Worm (Caenorhabditis elegans) whole organism, L4 larva: Measurements from ENCODE around the gene F44E7.9.
A peak's percentile ranks its signal among the peaks of the same experiment; 100 is the strongest.

ENCODE experiments used
- D1046.2 ChIP-seq: fragments of 200-800 bp; sonication (Bioruptor generic); IDR thresholded peaks from 2 replicates; pipeline ENCODE4 v1.3.6; 2022; ENCODE audit warnings: missing genetic modification characterization, missing compliant biosample characterization
- F10B5.3 ChIP-seq: sonication (generic microtip); optimal IDR thresholded peaks from 2 replicates; lab custom pipeline; 2016; ENCODE audit warnings: mild to moderate bottlenecking, missing genetic modification characterization, missing compliant biosample characterization
- F26F4.8 ChIP-seq: fragments of 200-800 bp; sonication (Bioruptor generic); conservative IDR thresholded peaks from 2 replicates; pipeline ENCODE4 v1.3.6; 2022; ENCODE audit warnings: missing genetic modification characterization, missing compliant biosample characterization
- F37D6.2 ChIP-seq: sonication (generic microtip); optimal IDR thresholded peaks from 2 replicates; lab custom pipeline; 2016; ENCODE audit warnings: mild to moderate bottlenecking, missing genetic modification characterization, missing compliant biosample characterization
- Y48G9A.11 ChIP-seq: fragments of 200-800 bp; sonication (Bioruptor generic); IDR thresholded peaks from 2 replicates; pipeline ENCODE4 v1.3.6; 2022; ENCODE audit warnings: missing genetic modification reagents, missing genetic modification characterization, missing compliant biosample characterization
- aha-1 ChIP-seq: fragments of 150-350 bp; peaks from one replicate; lab custom pipeline; 2014; ENCODE audit warnings: missing biosample characterization, missing genetic modification characterization
- aly-2 ChIP-seq: sonication (generic microtip); optimal IDR thresholded peaks from 2 replicates; lab custom pipeline; 2018; ENCODE audit warnings: missing biosample characterization, missing genetic modification characterization
- ama-1 ChIP-seq: fragments of 150-350 bp; optimal IDR thresholded peaks from 2 replicates; lab custom pipeline; 2014; ENCODE audit warnings: inconsistent platforms, mixed read lengths
- arid-1 ChIP-seq: fragments of 200-800 bp; sonication (Bioruptor generic); conservative IDR thresholded peaks from 2 replicates; pipeline ENCODE4 v1.3.6; 2022; ENCODE audit warnings: missing genetic modification reagents, missing genetic modification characterization, missing compliant biosample characterization
- ceh-20 ChIP-seq: fragments of 200-800 bp; sonication (Bioruptor generic); IDR thresholded peaks from 2 replicates; pipeline ENCODE4 v1.3.6; 2022; ENCODE audit warnings: missing genetic modification reagents, missing genetic modification characterization, missing compliant biosample characterization
- ceh-62 ChIP-seq: sonication (generic microtip); optimal IDR thresholded peaks from 2 replicates; lab custom pipeline; 2017; ENCODE audit warnings: missing biosample characterization, missing genetic modification characterization
- ces-1 ChIP-seq: fragments of 150-350 bp; sonication (generic microtip); optimal IDR thresholded peaks from 4 replicates; lab custom pipeline; 2014; ENCODE audit warnings: missing biosample characterization, missing genetic modification reagents, missing genetic modification characterization
- daf-12 ChIP-seq: fragments of 150-350 bp; optimal IDR thresholded peaks from 2 replicates; lab custom pipeline; 2014; ENCODE audit warnings: missing biosample characterization, missing genetic modification reagents, missing genetic modification characterization
- daf-16 ChIP-seq, 3 experiments: sonication (generic microtip); optimal IDR thresholded peaks; 2 replicates each; lab custom pipeline; 2016 to 2017; ENCODE audit warnings: missing genetic modification characterization in 3 of 3, missing genetic modification reagents in 3 of 3, mild to moderate bottlenecking in 2 of 3, missing compliant biosample characterization in 2 of 3, missing biosample characterization in 1 of 3, moderate library complexity in 1 of 3
- daf-19 ChIP-seq: fragments of 200-800 bp; sonication (Bioruptor generic); conservative IDR thresholded peaks from 2 replicates; pipeline ENCODE4 v1.3.6; 2022; ENCODE audit warnings: missing genetic modification characterization, missing compliant biosample characterization
- dmd-8 ChIP-seq: fragments of 200-800 bp; sonication (Bioruptor generic); IDR thresholded peaks from 2 replicates; pipeline ENCODE4 v1.3.6; 2022; ENCODE audit warnings: missing genetic modification characterization, missing compliant biosample characterization
- duxl-1 ChIP-seq: sonication (generic microtip); optimal IDR thresholded peaks from 2 replicates; lab custom pipeline; 2016; ENCODE audit warnings: mild to moderate bottlenecking, missing genetic modification characterization, moderate library complexity, missing compliant biosample characterization; ENCODE audit not compliant: poor library complexity
- dve-1 ChIP-seq: sonication (generic microtip); optimal IDR thresholded peaks from 2 replicates; lab custom pipeline; 2017; ENCODE audit warnings: antibody characterized with exemption, mild to moderate bottlenecking, missing genetic modification characterization, missing compliant biosample characterization; ENCODE audit not compliant: insufficient read depth
- egl-27 ChIP-seq: sonication (generic microtip); optimal IDR thresholded peaks from 3 replicates; lab custom pipeline; 2017; ENCODE audit warnings: missing biosample characterization, missing genetic modification reagents, missing genetic modification characterization
- gei-8 ChIP-seq: fragments of 200-800 bp; sonication (Bioruptor generic); optimal IDR thresholded peaks from 2 replicates; lab custom pipeline; 2018; ENCODE audit warnings: mild to moderate bottlenecking, missing genetic modification characterization, missing compliant biosample characterization
- hlh-30 ChIP-seq: sonication (generic microtip); optimal IDR thresholded peaks from 2 replicates; lab custom pipeline; 2017; ENCODE audit warnings: antibody characterized with exemption, mild to moderate bottlenecking, missing genetic modification characterization, missing compliant biosample characterization; ENCODE audit not compliant: insufficient read depth
- lin-13 ChIP-seq: fragments of 150-350 bp; optimal IDR thresholded peaks from 2 replicates; lab custom pipeline; 2014; ENCODE audit warnings: missing biosample characterization, missing genetic modification reagents, missing genetic modification characterization
- lin-29 ChIP-seq: fragments of 200-800 bp; sonication (Bioruptor generic); IDR thresholded peaks from 2 replicates; pipeline ENCODE4 v1.3.6; 2022; ENCODE audit warnings: missing genetic modification reagents, missing genetic modification characterization, missing compliant biosample characterization
- lin-39 ChIP-seq: fragments of 150-350 bp; optimal IDR thresholded peaks from 2 replicates; lab custom pipeline; 2014; ENCODE audit warnings: missing biosample characterization, missing genetic modification reagents, missing genetic modification characterization
- mdl-1 ChIP-seq, 2 experiments: fragments of 150-350 bp in 1 of 2; sonication (generic microtip) in 1 of 2; optimal IDR thresholded peaks; 2 replicates each; lab custom pipeline; 2014 to 2017; ENCODE audit warnings: missing biosample characterization in 2 of 2, missing genetic modification characterization in 2 of 2
- mdt-29 ChIP-seq: fragments of 200-800 bp; sonication (Bioruptor generic); IDR thresholded peaks from 2 replicates; pipeline ENCODE4 v1.3.6; 2022; ENCODE audit warnings: missing genetic modification reagents, missing genetic modification characterization, missing compliant biosample characterization
- mes-2 ChIP-seq: sonication (generic microtip); optimal IDR thresholded peaks from 2 replicates; lab custom pipeline; 2016; ENCODE audit warnings: missing genotype, mild to moderate bottlenecking, missing genetic modification characterization, missing compliant biosample characterization; ENCODE audit not compliant: poor library complexity, severe bottlenecking
- mxl-3 ChIP-seq: fragments of 200-800 bp; sonication (Bioruptor generic); optimal IDR thresholded peaks from 2 replicates; lab custom pipeline; 2018; ENCODE audit warnings: mild to moderate bottlenecking, missing genetic modification characterization, missing compliant biosample characterization
- nhr-25 ChIP-seq: sonication (generic microtip); optimal IDR thresholded peaks from 2 replicates; lab custom pipeline; 2017; ENCODE audit warnings: missing genetic modification characterization, mild to moderate bottlenecking, missing compliant biosample characterization, antibody characterized with exemption, moderate library complexity, borderline replicate concordance; ENCODE audit not compliant: insufficient read depth
- nhr-42 ChIP-seq: fragments of 200-800 bp; sonication (Bioruptor generic); IDR thresholded peaks from 2 replicates; pipeline ENCODE4 v1.3.6; 2022; ENCODE audit warnings: missing genetic modification characterization, missing compliant biosample characterization
- nhr-48 ChIP-seq: sonication (generic microtip); optimal IDR thresholded peaks from 2 replicates; lab custom pipeline; 2016; ENCODE audit warnings: mild to moderate bottlenecking, missing genetic modification characterization, missing compliant biosample characterization
- nhr-6 ChIP-seq: fragments of 150-350 bp; optimal IDR thresholded peaks from 2 replicates; lab custom pipeline; 2014; ENCODE audit warnings: missing biosample characterization, missing genetic modification characterization
- pha-4 ChIP-seq, 2 experiments: fragments of 150-350 bp in 1 of 2; fragments of 200-800 bp in 1 of 2; sonication (Bioruptor generic) in 1 of 2; IDR thresholded peaks in 1 of 2; optimal IDR thresholded peaks in 1 of 2; 2 replicates each; pipeline versions ENCODE4 v1.3.6 to Lab custom; 2014 to 2022; ENCODE audit warnings: missing genetic modification characterization in 2 of 2, missing genetic modification reagents in 2 of 2, missing biosample characterization in 1 of 2, missing compliant biosample characterization in 1 of 2
- pqm-1 ChIP-seq: sonication (generic microtip); optimal IDR thresholded peaks from 2 replicates; lab custom pipeline; 2017; ENCODE audit warnings: missing biosample characterization, missing genetic modification characterization
- rbr-2 ChIP-seq: sonication (generic microtip); optimal IDR thresholded peaks from 2 replicates; lab custom pipeline; 2016; ENCODE audit warnings: missing genotype, missing genetic modification characterization, missing compliant biosample characterization
- saeg-2 ChIP-seq: fragments of 200-800 bp; sonication (Bioruptor generic); IDR thresholded peaks from 2 replicates; pipeline ENCODE4 v1.3.6; 2022; ENCODE audit warnings: missing genetic modification reagents, missing genetic modification characterization, missing compliant biosample characterization
- sdz-12 ChIP-seq: fragments of 200-800 bp; sonication (Bioruptor generic); optimal IDR thresholded peaks from 2 replicates; lab custom pipeline; 2018; ENCODE audit warnings: mild to moderate bottlenecking, missing genetic modification characterization, missing compliant biosample characterization
- skn-1 ChIP-seq: fragments of 150-350 bp; optimal IDR thresholded peaks from 2 replicates; lab custom pipeline; 2014; ENCODE audit warnings: missing biosample characterization, missing genetic modification characterization
- spr-3 ChIP-seq: fragments of 200-800 bp; sonication (Bioruptor generic); optimal IDR thresholded peaks from 2 replicates; lab custom pipeline; 2018; ENCODE audit warnings: mild to moderate bottlenecking, missing genetic modification characterization, missing compliant biosample characterization
- tra-1 ChIP-seq: fragments of 200-800 bp; sonication (Bioruptor generic); IDR thresholded peaks from 2 replicates; pipeline ENCODE4 v1.3.6; 2022; ENCODE audit warnings: missing genetic modification reagents, missing genetic modification characterization, missing compliant biosample characterization
- unc-39 ChIP-seq: sonication (generic microtip); optimal IDR thresholded peaks from 2 replicates; lab custom pipeline; 2017; ENCODE audit warnings: missing biosample characterization, missing genetic modification characterization
- zag-1 ChIP-seq: fragments of 150-350 bp; optimal IDR thresholded peaks from 2 replicates; lab custom pipeline; 2014; ENCODE audit warnings: missing biosample characterization, missing genetic modification characterization
- zfp-2 ChIP-seq: sonication (generic microtip); optimal IDR thresholded peaks from 2 replicates; lab custom pipeline; 2016; ENCODE audit warnings: mild to moderate bottlenecking, missing genetic modification characterization, missing compliant biosample characterization
- zip-2 ChIP-seq: fragments of 150-350 bp; optimal IDR thresholded peaks from 2 replicates; lab custom pipeline; 2014; ENCODE audit warnings: missing biosample characterization, missing genetic modification characterization
- ztf-11 ChIP-seq: fragments of 150-350 bp; optimal IDR thresholded peaks from 2 replicates; lab custom pipeline; 2014; ENCODE audit warnings: missing biosample characterization, missing genetic modification characterization
- ztf-7 ChIP-seq: fragments of 150-350 bp; optimal IDR thresholded peaks from 2 replicates; lab custom pipeline; 2014; ENCODE audit warnings: missing biosample characterization, missing genetic modification characterization

The F44E7.9 gene

ce11 chrV:5758780-5759179, 32.2 kb upstream of the F44E7.9 start, which contains the start of gene C53A3.4:
Gene C53A3.4 (minus strand): TSS chrV:5758880.
- TF ChIP-seq daf-16 (GFP tag; optimal IDR thresholded peaks at IDR 0.05; lab: Kevin White, UChicago), result no peak
- TF ChIP-seq daf-16 (tag; optimal IDR thresholded peaks at IDR 0.05; lab: Kevin White, UChicago), result no peak
- TF ChIP-seq duxl-1 (tag; lab: Kevin White, UChicago), result no peak
- TF ChIP-seq egl-27 (tag; lab: Kevin White, UChicago), result no peak
- no peak for TF ChIP-seq ceh-62 (tag; lab: Kevin White, UChicago)
- no peak for TF ChIP-seq hlh-30 (tag; lab: Kevin White, UChicago)
- no peak for TF ChIP-seq ama-1 (lab: Kevin White, UChicago)
- no peak for TF ChIP-seq zfp-2
- TF ChIP-seq Y48G9A.11 (GFP tag; lab: Robert Waterston, UW), result no peak
- TF ChIP-seq D1046.2 (GFP tag; lab: Robert Waterston, UW), result no peak
- TF ChIP-seq F37D6.2 (tag; lab: Kevin White, UChicago), result no peak

- TF ChIP-seq mxl-3, result no peak
- no peak for TF ChIP-seq D1046.2 (GFP tag; lab: Robert Waterston, UW)
- TF ChIP-seq dve-1 (tag; lab: Kevin White, UChicago), result no peak
- TF ChIP-seq rbr-2 (tag; lab: Kevin White, UChicago), result no peak
- no peak for TF ChIP-seq mdl-1 (tag; optimal IDR thresholded peaks at IDR 0.05; lab: Kevin White, UChicago)
- TF ChIP-seq arid-1 (GFP tag; lab: Robert Waterston, UW), result no peak
- no peak for TF ChIP-seq lin-13 (GFP tag; lab: Kevin White, UChicago)
- TF ChIP-seq, all 104 proteins: peak for 0
Measured at ce11 chrV:5760132-5760531, 30.9 kb upstream of the F44E7.9 start, which contains the start of gene C53A3.1. Gene C53A3.1 (minus strand): TSS chrV:5760232.

- TF ChIP-seq nhr-25 (tag; lab: Kevin White, UChicago) (peak; percentile 61), mes-2 (no peak), pqm-1 (tag; lab: Kevin White, UChicago) (peak; percentile 59), zag-1 (no peak), ceh-62 (tag; lab: Kevin White, UChicago) (no peak), saeg-2 (GFP tag; lab: Robert Waterston, UW) (peak; percentile 77; the same call in 1 of the 2 replicates), zfp-2 (no peak), arid-1 (GFP tag; lab: Robert Waterston, UW) (no peak; the same call in 1 of the 2 replicates), skn-1 (tag; lab: Kevin White, UChicago) (no peak), nhr-42 (no peak), lin-29 (GFP tag; lab: Robert Waterston, UW) (no peak), ztf-7 (tag; lab: Kevin White, UChicago) (peak; percentile 65), daf-19 (no peak), D1046.2 (GFP tag; lab: Robert Waterston, UW) (no peak), pha-4 (GFP tag; IDR thresholded peaks at IDR 0.05; lab: Robert Waterston, UW) (no peak), pha-4 (tag; optimal IDR thresholded peaks at IDR 0.05; lab: Kevin White, UChicago) (no peak), ztf-11 (tag; lab: Kevin White, UChicago) (no peak), F10B5.3 (tag; lab: Kevin White, UChicago) (no peak), ceh-20 (GFP tag; lab: Robert Waterston, UW) (peak; percentile 75), sdz-12 (GFP tag; lab: Kevin White, UChicago) (no peak), daf-12 (no peak), spr-3 (GFP tag; lab: Kevin White, UChicago) (no peak), dmd-8 (GFP tag; lab: Robert Waterston, UW) (no peak), F37D6.2 (tag; lab: Kevin White, UChicago) (no peak), nhr-48 (peak; percentile 93), F26F4.8 (GFP tag; lab: Robert Waterston, UW) (no peak), unc-39 (tag; lab: Kevin White, UChicago) (no peak), lin-39 (no peak), gei-8 (GFP tag; lab: Kevin White, UChicago) (peak; percentile 7), nhr-6 (tag; lab: Kevin White, UChicago) (peak; percentile 49), aly-2 (tag; lab: Kevin White, UChicago) (no peak), tra-1 (GFP tag; lab: Robert Waterston, UW) (peak; percentile 67; the same call in 1 of the 2 replicates), ces-1 (GFP tag; lab: Kevin White, UChicago) (no peak), aha-1 (peak; percentile 51), zip-2 (peak; percentile 19), mdt-29 (GFP tag; lab: Robert Waterston, UW) (no peak)
Measured at ce11 chrV:5763787-5764186, 27.2 kb upstream of the F44E7.9 start, which contains the start of gene pgph-3. Gene pgph-3 (minus strand): TSS chrV:5763846.
